Worm (Caenorhabditis elegans) whole organism, L1 larva: ENCODE data around the gene B0524.2.

Experiments
- C16A3.4 ChIP-seq: fragments of 150-350 bp; optimal IDR thresholded peaks from 2 replicates; lab custom pipeline; 2014; ENCODE audit warnings: missing biosample characterization, missing genetic modification characterization
- Y116A8C.19 ChIP-seq: sonication (generic microtip); optimal IDR thresholded peaks from 2 replicates; lab custom pipeline; 2016; ENCODE audit warnings: missing compliant biosample characterization, missing genetic modification characterization, borderline replicate concordance
- aha-1 ChIP-seq: fragments of 150-350 bp; optimal IDR thresholded peaks from 2 replicates; lab custom pipeline; 2014; ENCODE audit warnings: missing biosample characterization, missing genetic modification characterization
- alr-1 ChIP-seq: fragments of 200-800 bp; sonication (Bioruptor generic); optimal IDR thresholded peaks from 2 replicates; lab custom pipeline; 2018; ENCODE audit warnings: borderline replicate concordance, mild to moderate bottlenecking, missing genetic modification characterization, missing compliant biosample characterization
- blmp-1 ChIP-seq: fragments of 150-350 bp; optimal IDR thresholded peaks from 2 replicates; lab custom pipeline; 2014; ENCODE audit warnings: missing biosample characterization, missing genetic modification characterization
- ceh-82 ChIP-seq, 3 experiments: fragments of 150-350 bp in 1 of 3; sonication (generic microtip) in 2 of 3; optimal IDR thresholded peaks; 2 replicates each; lab custom pipeline; 2014 to 2017; ENCODE audit warnings: missing biosample characterization in 3 of 3, missing genetic modification characterization in 3 of 3
- ceh-88 ChIP-seq: fragments of 200-800 bp; sonication (Bioruptor generic); IDR thresholded peaks from 2 replicates; pipeline ENCODE4 v1.3.6; 2022; ENCODE audit warnings: missing genetic modification characterization, missing compliant biosample characterization
- ces-1 ChIP-seq: fragments of 150-350 bp; optimal IDR thresholded peaks from 2 replicates; lab custom pipeline; 2014; ENCODE audit warnings: missing biosample characterization, missing genetic modification reagents, missing genetic modification characterization
- dpl-1 ChIP-seq, 3 experiments: fragments of 150-350 bp in 2 of 3; sonication (generic microtip) in 1 of 3; optimal IDR thresholded peaks; 2 replicates each; lab custom pipeline; 2014 to 2017; ENCODE audit warnings: missing biosample characterization in 3 of 3, missing genetic modification characterization in 3 of 3, missing genetic modification reagents in 3 of 3
- efl-1 ChIP-seq, 4 experiments: fragments of 150-350 bp; optimal IDR thresholded peaks in 3 of 4; peaks in 1 of 4; 1 replicate in 1 of 4; 2 replicates in 3 of 4; lab custom pipeline; 2014; ENCODE audit warnings: missing biosample characterization in 2 of 4, missing genetic modification characterization in 2 of 4, missing genetic modification reagents in 2 of 4
- egl-13 ChIP-seq: sonication (generic microtip); optimal IDR thresholded peaks from 2 replicates; lab custom pipeline; 2016; ENCODE audit warnings: missing genotype, missing genetic modification reagents, missing genetic modification characterization, missing compliant biosample characterization
- egl-27 ChIP-seq, 2 experiments: fragments of 150-350 bp in 1 of 2; sonication (generic microtip); optimal IDR thresholded peaks; 3 replicates each; lab custom pipeline; 2017 to 2018; ENCODE audit warnings: missing biosample characterization in 2 of 2, missing genetic modification characterization in 2 of 2, missing genetic modification reagents in 2 of 2
- elt-2 ChIP-seq: sonication (generic microtip); optimal IDR thresholded peaks from 2 replicates; lab custom pipeline; 2016; ENCODE audit warnings: missing genetic modification characterization, mild to moderate bottlenecking, inconsistent platforms, missing compliant biosample characterization, missing genetic modification reagents
- ets-5 ChIP-seq: fragments of 200-800 bp; sonication (Bioruptor generic); IDR thresholded peaks from 2 replicates; pipeline ENCODE4 v1.3.6; 2022; ENCODE audit warnings: missing genetic modification characterization, missing compliant biosample characterization
- fkh-10 ChIP-seq: sonication (generic microtip); optimal IDR thresholded peaks from 2 replicates; lab custom pipeline; 2017; ENCODE audit warnings: missing biosample characterization, missing genetic modification reagents, missing genetic modification characterization
- fos-1 ChIP-seq: fragments of 150-350 bp; optimal IDR thresholded peaks from 2 replicates; lab custom pipeline; 2014; ENCODE audit warnings: missing biosample characterization, missing genetic modification characterization
- grh-1 ChIP-seq: fragments of 200-800 bp; sonication (Bioruptor generic); IDR thresholded peaks from 2 replicates; pipeline ENCODE4 v1.3.6; 2022; ENCODE audit warnings: missing genetic modification reagents, missing genetic modification characterization, missing compliant biosample characterization
- hlh-17 ChIP-seq: fragments of 200-800 bp; sonication (Bioruptor generic); optimal IDR thresholded peaks from 2 replicates; lab custom pipeline; 2018; ENCODE audit warnings: missing genetic modification characterization, mild to moderate bottlenecking, missing compliant biosample characterization, moderate library complexity, borderline replicate concordance
- hlh-4 ChIP-seq: sonication (generic microtip); optimal IDR thresholded peaks from 2 replicates; lab custom pipeline; 2016; ENCODE audit warnings: mild to moderate bottlenecking, missing genetic modification characterization, missing compliant biosample characterization
- hpl-2 ChIP-seq: fragments of 150-350 bp; optimal IDR thresholded peaks from 2 replicates; lab custom pipeline; 2014; ENCODE audit warnings: missing biosample characterization, missing genetic modification reagents, missing genetic modification characterization
- isw-1 ChIP-seq: fragments of 200-800 bp; sonication (Bioruptor generic); IDR thresholded peaks from 2 replicates; pipeline ENCODE4 v1.3.6; 2022; ENCODE audit warnings: missing genetic modification characterization, missing compliant biosample characterization
- lin-14 ChIP-seq: fragments of 200-800 bp; sonication (Bioruptor generic); optimal IDR thresholded peaks from 2 replicates; lab custom pipeline; 2018; ENCODE audit warnings: mild to moderate bottlenecking, missing genetic modification characterization, moderate library complexity, missing compliant biosample characterization
- lin-15B ChIP-seq: fragments of 150-350 bp; sonication (generic microtip); optimal IDR thresholded peaks from 3 replicates; lab custom pipeline; 2014; ENCODE audit warnings: missing biosample characterization, missing genetic modification characterization
- mab-9 ChIP-seq: fragments of 200-800 bp; sonication (Bioruptor generic); IDR thresholded peaks from 2 replicates; pipeline ENCODE4 v1.3.6; 2022; ENCODE audit warnings: missing genetic modification reagents, missing genetic modification characterization, missing compliant biosample characterization
- nhr-19 ChIP-seq: fragments of 200-800 bp; sonication (Bioruptor generic); conservative IDR thresholded peaks from 2 replicates; pipeline ENCODE4 v1.3.6; 2022; ENCODE audit warnings: missing genetic modification characterization, missing compliant biosample characterization
- nhr-237 ChIP-seq: fragments of 150-350 bp; optimal IDR thresholded peaks from 2 replicates; lab custom pipeline; 2014; ENCODE audit warnings: missing biosample characterization, missing genetic modification characterization
- nhr-28 ChIP-seq: fragments of 150-350 bp; optimal IDR thresholded peaks from 2 replicates; lab custom pipeline; 2014; ENCODE audit warnings: missing biosample characterization, missing genetic modification characterization
- nhr-47 ChIP-seq: sonication (generic microtip); optimal IDR thresholded peaks from 2 replicates; lab custom pipeline; 2016; ENCODE audit warnings: mild to moderate bottlenecking, missing genetic modification characterization, moderate library complexity, missing compliant biosample characterization
- nhr-71 ChIP-seq: sonication (generic microtip); optimal IDR thresholded peaks from 2 replicates; lab custom pipeline; 2016; ENCODE audit warnings: mild to moderate bottlenecking, missing genetic modification characterization, moderate library complexity, missing compliant biosample characterization
- nhr-85 ChIP-seq: sonication (generic microtip); peaks from one replicate; lab custom pipeline; 2016; ENCODE audit warnings: missing genetic modification characterization, inconsistent platforms, missing compliant biosample characterization
- nhr-90 ChIP-seq: sonication (generic microtip); optimal IDR thresholded peaks from 2 replicates; lab custom pipeline; 2016; ENCODE audit warnings: mild to moderate bottlenecking, missing genetic modification characterization, missing compliant biosample characterization; ENCODE audit not compliant: poor library complexity
- rnt-1 ChIP-seq: sonication (generic microtip); optimal IDR thresholded peaks from 2 replicates; lab custom pipeline; 2016; ENCODE audit warnings: mild to moderate bottlenecking, missing genetic modification characterization, moderate library complexity, missing compliant biosample characterization
- snpc-4 ChIP-seq: fragments of 150-350 bp; optimal IDR thresholded peaks from 2 replicates; lab custom pipeline; 2014; ENCODE audit warnings: missing biosample characterization, missing genetic modification characterization
- snu-23 ChIP-seq: sonication (generic microtip); optimal IDR thresholded peaks from 2 replicates; lab custom pipeline; 2016; ENCODE audit warnings: missing genetic modification characterization, missing compliant biosample characterization
- sptf-1 ChIP-seq: fragments of 150-350 bp; optimal IDR thresholded peaks from 2 replicates; lab custom pipeline; 2014; ENCODE audit warnings: missing biosample characterization, missing genetic modification characterization
- swsn-7 ChIP-seq: sonication (generic microtip); optimal IDR thresholded peaks from 2 replicates; lab custom pipeline; 2016; ENCODE audit warnings: missing genetic modification characterization, missing compliant biosample characterization
- tlp-1 ChIP-seq: fragments of 150-350 bp; optimal IDR thresholded peaks from 2 replicates; lab custom pipeline; 2014; ENCODE audit warnings: missing biosample characterization, missing genetic modification characterization
- unc-130 ChIP-seq: fragments of 150-350 bp; optimal IDR thresholded peaks from 2 replicates; lab custom pipeline; 2017; ENCODE audit warnings: missing biosample characterization, missing genetic modification characterization, inconsistent platforms
- unc-30 ChIP-seq: sonication (generic microtip); optimal IDR thresholded peaks from 2 replicates; lab custom pipeline; 2017; ENCODE audit warnings: missing biosample characterization, missing genetic modification characterization
- xbp-1 ChIP-seq: sonication (generic microtip); optimal IDR thresholded peaks from 2 replicates; lab custom pipeline; 2016; ENCODE audit warnings: missing genetic modification characterization, missing compliant biosample characterization
- zip-4 ChIP-seq: fragments of 200-800 bp; sonication (Bioruptor generic); optimal IDR thresholded peaks from 2 replicates; lab custom pipeline; 2018; ENCODE audit warnings: mild to moderate bottlenecking, missing genetic modification characterization, moderate library complexity, missing compliant biosample characterization
- ztf-11 ChIP-seq, 2 experiments: sonication (generic microtip); optimal IDR thresholded peaks; 2 replicates each; lab custom pipeline; 2016 to 2017; ENCODE audit warnings: missing genetic modification characterization in 2 of 2, missing biosample characterization in 1 of 2, missing compliant biosample characterization in 1 of 2
- ztf-4 ChIP-seq: fragments of 150-350 bp; optimal IDR thresholded peaks from 2 replicates; lab custom pipeline; 2014; ENCODE audit warnings: missing biosample characterization, missing genetic modification characterization

The B0524.2 gene

DNA sequence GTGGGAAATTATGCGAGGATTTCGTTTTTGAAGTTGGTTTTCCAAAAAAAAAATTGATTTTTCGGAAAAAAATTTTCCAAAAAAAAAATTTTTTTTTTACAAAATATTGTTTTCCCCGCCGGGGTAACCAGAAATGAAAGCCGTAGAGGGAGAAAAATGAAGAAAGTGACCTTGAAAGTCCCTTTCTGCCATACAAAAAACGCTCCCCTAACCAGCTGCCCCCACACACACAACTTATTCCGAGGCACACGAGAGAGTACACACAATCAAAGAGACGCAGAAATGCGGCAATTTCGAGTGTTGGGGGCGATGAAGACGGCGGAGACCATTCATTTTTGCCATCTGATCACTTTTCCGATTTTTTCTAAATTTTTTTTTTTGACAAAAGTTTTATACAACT lies 39.9 kb upstream of the B0524.2 start (continued):
- TF ChIP-seq aha-1 (no peak), unc-30 (tag; lab: Kevin White, UChicago) (no peak), egl-13 (no peak), elt-2 (tag; lab: Kevin White, UChicago) (no peak)

- no peak for TF ChIP-seq efl-1 (optimal IDR thresholded peaks at IDR 0.05; lab: Kevin White, UChicago)
- TF ChIP-seq efl-1 (GFP tag; optimal IDR thresholded peaks at IDR 0.05 in 1 of 2; lab: Kevin White, UChicago) = peak in 1 of 2 experiments; percentile 87
- TF ChIP-seq nhr-85 (tag; lab: Kevin White, UChicago) = peak; percentile 43
- no peak for TF ChIP-seq hpl-2 (GFP tag; lab: Kevin White, UChicago)
These were observed 38.8 kb upstream of the B0524.2 start, which contains the start of gene hlh-33 for ce11 chrIII:1855092-1855491. Gene hlh-33 (plus strand): TSS chrIII:1855392.

- TF ChIP-seq mab-9 (GFP tag; lab: Robert Waterston, UW) (no peak), zip-4 (no peak), fkh-10 (GFP tag; lab: Kevin White, UChicago) (no peak), hlh-17 (GFP tag; lab: Kevin White, UChicago) (no peak), ztf-11 (tag; optimal IDR thresholded peaks at IDR 0.05; lab: Kevin White, UChicago) (no peak), nhr-90 (tag; lab: Kevin White, UChicago) (no peak), dpl-1 (GFP tag; optimal IDR thresholded peaks at IDR 0.05; lab: Kevin White, UChicago) (no peak), ces-1 (GFP tag; lab: Kevin White, UChicago) (no peak), elt-2 (tag; lab: Kevin White, UChicago) (no peak), C16A3.4 (no peak), xbp-1 (tag; lab: Kevin White, UChicago) (no peak), snpc-4 (tag; lab: Kevin White, UChicago) (no peak), nhr-19 (no peak), lin-15B (tag; lab: Kevin White, UChicago) (no peak), alr-1 (tag; lab: Kevin White, UChicago) (no peak), sptf-1 (tag; lab: Kevin White, UChicago) (no peak)
These were observed 37.7 kb upstream of the B0524.2 start for ce11 chrIII:1856175-1856574.

DNA sequence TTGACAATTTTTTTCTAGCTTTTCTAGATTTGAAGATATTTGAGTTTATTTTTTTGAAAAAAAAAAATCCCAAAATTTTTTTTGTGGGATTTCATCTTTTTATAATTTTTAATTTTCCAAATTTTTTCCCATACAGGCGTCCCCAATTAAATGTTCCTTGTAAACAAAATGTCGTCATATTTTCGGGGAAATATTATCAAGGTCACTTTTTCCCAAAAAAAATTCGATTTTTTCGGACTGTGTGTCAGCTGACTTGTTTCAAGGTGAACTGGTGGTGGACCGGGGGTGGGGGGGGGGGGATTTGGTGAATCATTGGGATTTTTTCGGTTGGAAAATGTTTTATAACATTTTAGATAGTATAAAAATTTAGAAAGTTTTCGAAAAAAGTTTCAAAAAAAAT lies 37.2 kb upstream of the B0524.2 start:
- TF ChIP-seq lin-14 (GFP tag; lab: Kevin White, UChicago) (peak; percentile 51), grh-1 (0 out of 2 replicates have a peak, but pooled peaks have one; percentile 17), rnt-1 (tag; lab: Kevin White, UChicago) (no peak), blmp-1 (tag; lab: Kevin White, UChicago) (peak; percentile 26), nhr-85 (tag; lab: Kevin White, UChicago) (peak; percentile 82), lin-15B (tag; lab: Kevin White, UChicago) (no peak)

ce11 chrIII:1859532-1859931 lies 34.3 kb upstream of the B0524.2 start, which contains the start of gene ddp-1:
Gene ddp-1 (plus strand): TSS chrIII:1859888.
- TF ChIP-seq nhr-28 (no peak), tlp-1 (no peak), swsn-7 (tag; lab: Kevin White, UChicago) (peak; percentile 96), snpc-4 (tag; lab: Kevin White, UChicago) (peak; percentile 77), ets-5 (GFP tag; lab: Robert Waterston, UW) (0 out of 2 replicates have a peak, but pooled peaks have one; percentile 38), egl-27 (tag; optimal IDR thresholded peaks at IDR 0.05; lab: Kevin White, UChicago) (no peak), ztf-11 (tag; optimal IDR thresholded peaks at IDR 0.05; lab: Kevin White, UChicago) (peak; percentile 66 to 89), hlh-4 (no peak), C16A3.4 (peak; percentile 97), hlh-17 (GFP tag; lab: Kevin White, UChicago) (no peak), nhr-19 (peak; percentile 96), unc-130 (tag; lab: Kevin White, UChicago) (peak; percentile 93), ceh-88 (GFP tag; lab: Robert Waterston, UW) (peak; percentile 83), snu-23 (peak; percentile 98), fos-1 (tag; lab: Kevin White, UChicago) (peak; percentile 91), grh-1 (peak; percentile 96), ztf-4 (tag; lab: Kevin White, UChicago) (peak; percentile 92), nhr-71 (tag; lab: Kevin White, UChicago) (peak; percentile 97), zip-4 (peak; percentile 93), nhr-237 (tag; lab: Kevin White, UChicago) (peak; percentile 71), fkh-10 (GFP tag; lab: Kevin White, UChicago) (peak; percentile 91), blmp-1 (tag; lab: Kevin White, UChicago) (peak; percentile 81), isw-1 (GFP tag; lab: Robert Waterston, UW) (peak; percentile 95), ceh-82 (tag; optimal IDR thresholded peaks at IDR 0.05; lab: Kevin White, UChicago) (peak; percentile 98), nhr-47 (tag; lab: Kevin White, UChicago) (peak; percentile 98), Y116A8C.19 (tag; lab: Kevin White, UChicago) (peak; percentile 42)
